Fruit fly (Drosophila melanogaster) whole organism, wandering third instar larva: ENCODE measurements around the gene CG11504.

Experiments used
- CG32264 ChIP-seq: fragments of 200-800 bp; sonication (Bioruptor generic); optimal IDR thresholded peaks from 2 replicates; lab custom pipeline; 2016; ENCODE audit warnings: missing biosample characterization, missing genetic modification characterization
- Myc ChIP-seq: fragments of >200 bp; optimal IDR thresholded peaks from 2 replicates; lab custom pipeline; 2017
- Vsx2 ChIP-seq: fragments of 200-300, 225-300 bp; sonication (Bioruptor generic); optimal IDR thresholded peaks from 2 replicates; lab custom pipeline; 2018; ENCODE audit warnings: missing biosample characterization, missing genetic modification characterization; ENCODE audit not compliant: partially characterized antibody
- br ChIP-seq: fragments of 200-800 bp; sonication (Bioruptor generic); optimal IDR thresholded peaks from 2 replicates; lab custom pipeline; 2016; ENCODE audit warnings: missing biosample characterization, missing genetic modification characterization
- sage ChIP-seq: fragments of 200-800 bp; sonication (Bioruptor generic); optimal IDR thresholded peaks from 2 replicates; lab custom pipeline; 2016; ENCODE audit warnings: missing biosample characterization, mild to moderate bottlenecking, missing genetic modification characterization

- no peak for TF ChIP-seq CG32264 (GFP tag; lab: Kevin White, UChicago)
- TF ChIP-seq Myc (lab: Kevin White, UChicago), result no peak
- no peak for TF ChIP-seq sage
- no peak for TF ChIP-seq Vsx2 (GFP tag; lab: Kevin White, UChicago)
- no peak for TF ChIP-seq br (GFP tag; lab: Kevin White, UChicago)
These were observed 13.8 kb upstream of the CG11504 start for dm6 chr3R:29983886-29984285.
